Worm (Caenorhabditis elegans) whole organism, early embryonic: ENCODE data around the gene Y25C1A.13.

ENCODE experiments used
- aly-1 ChIP-seq: sonication (generic microtip); optimal IDR thresholded peaks from 2 replicates; lab custom pipeline; 2016; ENCODE audit warnings: missing genetic modification characterization, missing compliant biosample characterization
- ama-1 ChIP-seq: fragments of 150-350 bp; optimal IDR thresholded peaks from 2 replicates; lab custom pipeline; 2014
- ceh-36 ChIP-seq: sonication (generic microtip); optimal IDR thresholded peaks from 2 replicates; lab custom pipeline; 2016; ENCODE audit warnings: missing genetic modification characterization, inconsistent platforms, missing compliant biosample characterization
- sea-1 ChIP-seq: fragments of 200-800 bp; sonication (Bioruptor generic); conservative IDR thresholded peaks from 2 replicates; pipeline ENCODE4 v1.3.6; 2022; ENCODE audit warnings: missing genetic modification characterization, missing compliant biosample characterization

DNA sequence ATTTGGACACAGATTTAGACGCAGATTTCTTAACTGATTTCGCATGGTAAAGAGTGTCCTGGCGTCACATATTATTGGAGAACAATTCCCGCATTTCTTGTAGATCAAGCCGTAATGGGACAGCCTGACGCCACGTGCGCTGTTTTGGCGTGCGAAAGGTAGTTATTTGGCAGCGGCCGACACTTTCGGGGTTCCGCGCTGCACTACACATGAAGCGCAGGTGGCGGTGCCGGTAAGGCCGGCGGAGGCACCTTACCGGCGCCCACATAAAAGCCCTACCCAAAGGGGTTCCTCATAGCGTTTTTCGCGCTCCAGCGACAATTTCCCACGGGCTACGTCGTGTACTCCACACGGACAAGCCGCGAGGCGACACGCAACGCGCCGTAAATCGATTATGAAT, 948 bp downstream of the Y25C1A.13 start:
- TF ChIP-seq ceh-36 = no peak
- no peak for TF ChIP-seq ama-1 (lab: Kevin White, UChicago)
- no peak for TF ChIP-seq aly-1 (tag; lab: Kevin White, UChicago)
- no peak for TF ChIP-seq sea-1 (GFP tag; lab: Robert Waterston, UW)
